Fruit fly (Drosophila melanogaster) whole organism, embryonic: Measurements from ENCODE around the gene TwdlE.

Experiments used
- Asciz ChIP-seq: fragments of 200-800 bp; sonication (Bioruptor generic); optimal IDR thresholded peaks from 2 replicates; lab custom pipeline; 2017; ENCODE audit warnings: missing biosample characterization, mild to moderate bottlenecking, missing genetic modification characterization, missing genetic modification reagents
- CG14441 ChIP-seq: fragments of 200-800 bp; sonication (Bioruptor generic); IDR thresholded peaks from 2 replicates; pipeline ENCODE4 v1.3.6; 2022; ENCODE audit warnings: missing biosample characterization, missing genetic modification characterization
- tup ChIP-seq: fragments of 200-800 bp; sonication (Bioruptor generic); optimal IDR thresholded peaks from 2 replicates; lab custom pipeline; 2016; ENCODE audit warnings: missing biosample characterization, mild to moderate bottlenecking, missing genetic modification characterization, moderate library complexity

- TF ChIP-seq tup (no peak), CG14441 (GFP tag; lab: Robert Waterston, UW) (no peak), Asciz (GFP tag; lab: Kevin White, UChicago) (no peak)
Measured at dm6 chr2L:7880458-7880857, 19.8 kb upstream of the TwdlE start.
